Worm (Caenorhabditis elegans) whole organism, late embryonic: Measurements from ENCODE around the gene cyp-33C3.

Experiments
- C38D4.7 ChIP-seq: fragments of 200-800 bp; sonication (Bioruptor generic); optimal IDR thresholded peaks from 2 replicates; lab custom pipeline; 2018; ENCODE audit warnings: mild to moderate bottlenecking, missing genetic modification characterization, moderate library complexity, missing compliant biosample characterization
- F13H6.1 ChIP-seq: sonication (generic microtip); optimal IDR thresholded peaks from 2 replicates; lab custom pipeline; 2016; ENCODE audit warnings: missing genetic modification characterization, missing compliant biosample characterization
- K02D7.2 ChIP-seq: sonication (generic microtip); optimal IDR thresholded peaks from 2 replicates; lab custom pipeline; 2017; ENCODE audit warnings: mild to moderate bottlenecking, missing genetic modification characterization, missing compliant biosample characterization
- Y22D7AL.16 ChIP-seq: sonication (generic microtip); optimal IDR thresholded peaks from 2 replicates; lab custom pipeline; 2016; ENCODE audit warnings: missing genetic modification characterization, missing compliant biosample characterization
- ceh-14 ChIP-seq: sonication (generic microtip); optimal IDR thresholded peaks from 2 replicates; lab custom pipeline; 2016; ENCODE audit warnings: missing genotype, missing genetic modification characterization, missing compliant biosample characterization
- ceh-18 ChIP-seq: sonication (generic microtip); optimal IDR thresholded peaks from 2 replicates; lab custom pipeline; 2016; ENCODE audit warnings: missing genetic modification characterization, missing compliant biosample characterization
- ceh-2 ChIP-seq: sonication (generic microtip); optimal IDR thresholded peaks from 2 replicates; lab custom pipeline; 2016; ENCODE audit warnings: missing genotype, missing genetic modification characterization, missing compliant biosample characterization
- ceh-22 ChIP-seq: sonication (generic microtip); optimal IDR thresholded peaks from 2 replicates; lab custom pipeline; 2017; ENCODE audit warnings: missing biosample characterization, missing genetic modification characterization
- ceh-30 ChIP-seq: fragments of 150-350 bp; optimal IDR thresholded peaks from 2 replicates; lab custom pipeline; 2014; ENCODE audit warnings: missing biosample characterization, missing genetic modification characterization
- ceh-34 ChIP-seq: sonication (generic microtip); optimal IDR thresholded peaks from 2 replicates; lab custom pipeline; 2016; ENCODE audit warnings: mild to moderate bottlenecking, missing genetic modification characterization, missing compliant biosample characterization
- ceh-45 ChIP-seq: fragments of 200-800 bp; sonication (Bioruptor generic); IDR thresholded peaks from 2 replicates; pipeline ENCODE4 v1.3.6; 2022; ENCODE audit warnings: missing genetic modification reagents, missing genetic modification characterization, missing compliant biosample characterization
- ceh-48 ChIP-seq: sonication (generic microtip); optimal IDR thresholded peaks from 2 replicates; lab custom pipeline; 2016; ENCODE audit warnings: missing genetic modification characterization, inconsistent platforms, missing compliant biosample characterization
- dmd-4 ChIP-seq: sonication (generic microtip); optimal IDR thresholded peaks from 2 replicates; lab custom pipeline; 2016; ENCODE audit warnings: borderline replicate concordance, missing genetic modification characterization, missing compliant biosample characterization
- dve-1 ChIP-seq: sonication (generic microtip); optimal IDR thresholded peaks from 2 replicates; lab custom pipeline; 2017; ENCODE audit warnings: antibody characterized with exemption, mild to moderate bottlenecking, missing genetic modification characterization, missing compliant biosample characterization
- elt-2 ChIP-seq: sonication (generic microtip); optimal IDR thresholded peaks from 2 replicates; lab custom pipeline; 2016; ENCODE audit warnings: missing genetic modification reagents, missing genetic modification characterization, missing compliant biosample characterization
- elt-4 ChIP-seq: sonication (generic microtip); optimal IDR thresholded peaks from 2 replicates; lab custom pipeline; 2016; ENCODE audit warnings: missing genetic modification characterization, missing compliant biosample characterization
- fax-1 ChIP-seq: sonication (generic microtip); optimal IDR thresholded peaks from 2 replicates; lab custom pipeline; 2016; ENCODE audit warnings: missing genotype, missing genetic modification characterization, missing compliant biosample characterization
- fkh-6 ChIP-seq: sonication (generic microtip); optimal IDR thresholded peaks from 2 replicates; lab custom pipeline; 2016; ENCODE audit warnings: missing genetic modification characterization, missing compliant biosample characterization
- gmeb-2 ChIP-seq: sonication (generic microtip); optimal IDR thresholded peaks from 2 replicates; lab custom pipeline; 2016; ENCODE audit warnings: missing genetic modification characterization, inconsistent platforms, missing compliant biosample characterization
- hlh-13 ChIP-seq: fragments of 200-800 bp; sonication (Bioruptor generic); optimal IDR thresholded peaks from 2 replicates; lab custom pipeline; 2018; ENCODE audit warnings: mild to moderate bottlenecking, missing genetic modification characterization, missing compliant biosample characterization
- hlh-15 ChIP-seq: sonication (generic microtip); optimal IDR thresholded peaks from 2 replicates; lab custom pipeline; 2016; ENCODE audit warnings: missing genetic modification characterization, missing compliant biosample characterization
- hlh-30 ChIP-seq: sonication (generic microtip); optimal IDR thresholded peaks from 2 replicates; lab custom pipeline; 2017; ENCODE audit warnings: antibody characterized with exemption, missing genetic modification characterization, missing compliant biosample characterization; ENCODE audit not compliant: insufficient read depth
- hlh-8 ChIP-seq: sonication (generic microtip); optimal IDR thresholded peaks from 2 replicates; lab custom pipeline; 2016; ENCODE audit warnings: missing genotype, missing genetic modification characterization, missing compliant biosample characterization
- lin-11 ChIP-seq: fragments of 200-800 bp; sonication (Bioruptor generic); optimal IDR thresholded peaks from 2 replicates; lab custom pipeline; 2018; ENCODE audit warnings: mild to moderate bottlenecking, missing genetic modification characterization, missing compliant biosample characterization
- nfya-1 ChIP-seq: sonication (generic microtip); optimal IDR thresholded peaks from 2 replicates; lab custom pipeline; 2017; ENCODE audit warnings: missing genetic modification characterization, mild to moderate bottlenecking, missing compliant biosample characterization, antibody characterized with exemption, moderate library complexity
- nhr-11 ChIP-seq: fragments of 150-350 bp; optimal IDR thresholded peaks from 2 replicates; lab custom pipeline; 2014; ENCODE audit warnings: missing biosample characterization, missing genetic modification characterization
- npax-4 ChIP-seq: sonication (generic microtip); optimal IDR thresholded peaks from 2 replicates; lab custom pipeline; 2016; ENCODE audit warnings: missing genetic modification characterization, missing compliant biosample characterization
- pax-1 ChIP-seq: fragments of 150-350 bp; optimal IDR thresholded peaks from 2 replicates; lab custom pipeline; 2014; ENCODE audit warnings: missing biosample characterization, missing genetic modification characterization
- pha-2 ChIP-seq: sonication (generic microtip); optimal IDR thresholded peaks from 2 replicates; lab custom pipeline; 2017; ENCODE audit warnings: mild to moderate bottlenecking, missing genetic modification characterization, missing compliant biosample characterization
- pha-4 ChIP-seq: fragments of 150-350 bp; optimal IDR thresholded peaks from 2 replicates; lab custom pipeline; 2018; ENCODE audit warnings: missing biosample characterization, missing genetic modification reagents, missing genetic modification characterization
- pqm-1 ChIP-seq: sonication (generic microtip); optimal IDR thresholded peaks from 2 replicates; lab custom pipeline; 2016; ENCODE audit warnings: missing genetic modification characterization, missing compliant biosample characterization
- pros-1 ChIP-seq: fragments of 150-350 bp; optimal IDR thresholded peaks from 2 replicates; lab custom pipeline; 2014; ENCODE audit warnings: missing biosample characterization, missing genetic modification reagents, missing genetic modification characterization
- ref-2 ChIP-seq: sonication (generic microtip); optimal IDR thresholded peaks from 2 replicates; lab custom pipeline; 2016; ENCODE audit warnings: missing genetic modification characterization, missing compliant biosample characterization
- rnt-1 ChIP-seq: sonication (generic microtip); optimal IDR thresholded peaks from 2 replicates; lab custom pipeline; 2016; ENCODE audit warnings: missing genetic modification characterization, missing compliant biosample characterization
- syd-9 ChIP-seq: sonication (generic microtip); optimal IDR thresholded peaks from 2 replicates; lab custom pipeline; 2016; ENCODE audit warnings: mild to moderate bottlenecking, missing genetic modification characterization, moderate library complexity, missing compliant biosample characterization
- tbx-2 ChIP-seq: sonication (generic microtip); optimal IDR thresholded peaks from 2 replicates; lab custom pipeline; 2016; ENCODE audit warnings: missing genetic modification characterization, missing compliant biosample characterization
- tbx-7 ChIP-seq: sonication (generic microtip); optimal IDR thresholded peaks from 2 replicates; lab custom pipeline; 2016; ENCODE audit warnings: missing genotype, missing genetic modification characterization, missing compliant biosample characterization
- ttx-3 ChIP-seq: sonication (generic microtip); optimal IDR thresholded peaks from 2 replicates; lab custom pipeline; 2016; ENCODE audit warnings: missing genetic modification reagents, missing genetic modification characterization, missing compliant biosample characterization
- unc-42 ChIP-seq: sonication (generic microtip); optimal IDR thresholded peaks from 2 replicates; lab custom pipeline; 2016; ENCODE audit warnings: missing genotype, missing genetic modification characterization, missing compliant biosample characterization
- unc-55 ChIP-seq: sonication (generic microtip); optimal IDR thresholded peaks from 2 replicates; lab custom pipeline; 2017; ENCODE audit warnings: missing biosample characterization, missing genetic modification reagents, missing genetic modification characterization
- ztf-16 ChIP-seq: sonication (generic microtip); optimal IDR thresholded peaks from 2 replicates; lab custom pipeline; 2017; ENCODE audit warnings: missing genetic modification characterization, missing compliant biosample characterization

The cyp-33C3 gene

ce11 chrV:2235848-2236247 lies 6.7 kb upstream of the cyp-33C3 start, which contains the start of gene cyp-33C4:
cyp-33C4 (plus strand) TSS chrV:2236140.
- TF ChIP-seq pqm-1 (tag; lab: Kevin White, UChicago) (no peak), fkh-6 (tag; lab: Kevin White, UChicago) (no peak), unc-42 (tag; lab: Kevin White, UChicago) (no peak), C38D4.7 (GFP tag; lab: Kevin White, UChicago) (no peak), ceh-30 (no peak), elt-2 (tag; lab: Kevin White, UChicago) (no peak), ref-2 (tag; lab: Kevin White, UChicago) (no peak), hlh-8 (tag; lab: Kevin White, UChicago) (no peak), hlh-15 (tag; lab: Kevin White, UChicago) (no peak)

- TF ChIP-seq Y22D7AL.16 (tag; lab: Kevin White, UChicago) (no peak), gmeb-2 (no peak), tbx-7 (tag; lab: Kevin White, UChicago) (no peak), ceh-14 (tag; lab: Kevin White, UChicago) (no peak), pha-4 (tag; lab: Kevin White, UChicago) (no peak), dmd-4 (tag; lab: Kevin White, UChicago) (no peak), fax-1 (tag; lab: Kevin White, UChicago) (no peak), nfya-1 (tag; lab: Kevin White, UChicago) (no peak), rnt-1 (tag; lab: Kevin White, UChicago) (no peak), npax-4 (tag; lab: Kevin White, UChicago) (no peak), ceh-45 (GFP tag; lab: Robert Waterston, UW) (no peak)
These were observed 4.6 kb upstream of the cyp-33C3 start for ce11 chrV:2238012-2238411.

ce11 chrV:2244751-2245150 lies 2.2 kb downstream of the cyp-33C3 start, which contains the start of gene cyp-33C5:
cyp-33C5 (plus strand) TSS chrV:2245004.
- TF ChIP-seq hlh-15 (tag; lab: Kevin White, UChicago) = no peak
- no peak for TF ChIP-seq pros-1 (tag; lab: Kevin White, UChicago)
- TF ChIP-seq hlh-13 = no peak
- no peak for TF ChIP-seq unc-55 (GFP tag; lab: Kevin White, UChicago)
- TF ChIP-seq tbx-2 (tag; lab: Kevin White, UChicago) = no peak
- no peak for TF ChIP-seq pax-1 (tag; lab: Kevin White, UChicago)
- TF ChIP-seq ttx-3 (tag; lab: Kevin White, UChicago) = no peak
- TF ChIP-seq ceh-2 (tag; lab: Kevin White, UChicago) = no peak
- TF ChIP-seq ceh-48 (tag; lab: Kevin White, UChicago) = no peak
- no peak for TF ChIP-seq K02D7.2 (tag; lab: Kevin White, UChicago)
- no peak for TF ChIP-seq F13H6.1 (tag; lab: Kevin White, UChicago)

ce11 chrV:2249310-2249709 lies 6.7 kb downstream of the cyp-33C3 start, which contains the start of gene cyp-33C6:
cyp-33C6 (minus strand) TSS chrV:2249410.
- no peak for TF ChIP-seq gmeb-2
- TF ChIP-seq pqm-1 (tag; lab: Kevin White, UChicago) = no peak
- no peak for TF ChIP-seq nhr-11 (tag; lab: Kevin White, UChicago)
- TF ChIP-seq elt-4 (tag; lab: Kevin White, UChicago) = no peak
- no peak for TF ChIP-seq ceh-48 (tag; lab: Kevin White, UChicago)
- no peak for TF ChIP-seq hlh-30
- TF ChIP-seq ztf-16 = no peak
- no peak for TF ChIP-seq ceh-22 (tag; lab: Kevin White, UChicago)
- no peak for TF ChIP-seq unc-42 (tag; lab: Kevin White, UChicago)
- TF ChIP-seq syd-9 = no peak
- no peak for TF ChIP-seq pha-2 (tag; lab: Kevin White, UChicago)
- no peak for TF ChIP-seq hlh-8 (tag; lab: Kevin White, UChicago)
- no peak for TF ChIP-seq lin-11
- no peak for TF ChIP-seq dve-1
- no peak for TF ChIP-seq ceh-18
- TF ChIP-seq ceh-34 (tag; lab: Kevin White, UChicago) = no peak
- no peak for TF ChIP-seq pros-1 (tag; lab: Kevin White, UChicago)
- TF ChIP-seq ceh-45 (GFP tag; lab: Robert Waterston, UW) = no peak
- no peak for TF ChIP-seq pax-1 (tag; lab: Kevin White, UChicago)
